Worm (Caenorhabditis elegans) whole organism, mixed stage, embryonic: ENCODE results near the gene daf-7.
A peak's percentile ranks its signal among the peaks of the same experiment; 100 is the strongest.

ENCODE experiments used
- M03D4.4 ChIP-seq: sonication (generic microtip); optimal IDR thresholded peaks from 2 replicates; lab custom pipeline; 2017; ENCODE audit warnings: mild to moderate bottlenecking, missing genetic modification characterization, missing compliant biosample characterization
- blmp-1 ChIP-seq: fragments of 150-350 bp; optimal IDR thresholded peaks from 2 replicates; lab custom pipeline; 2014; ENCODE audit warnings: missing biosample characterization, missing genetic modification characterization
- ceh-39 ChIP-seq: fragments of 150-350 bp; optimal IDR thresholded peaks from 2 replicates; lab custom pipeline; 2014; ENCODE audit warnings: missing biosample characterization, missing genetic modification characterization
- ceh-43 ChIP-seq: fragments of 200-800 bp; sonication (Bioruptor generic); optimal IDR thresholded peaks from 2 replicates; lab custom pipeline; 2018; ENCODE audit warnings: mild to moderate bottlenecking, missing genetic modification characterization, moderate library complexity, missing compliant biosample characterization
- ceh-83 ChIP-seq: fragments of 200-800 bp; sonication (Bioruptor generic); optimal IDR thresholded peaks from 2 replicates; lab custom pipeline; 2018; ENCODE audit warnings: mild to moderate bottlenecking, missing genetic modification characterization, missing compliant biosample characterization
- ces-1 ChIP-seq: fragments of 150-350 bp; optimal IDR thresholded peaks from 2 replicates; lab custom pipeline; 2014; ENCODE audit warnings: missing biosample characterization, missing genetic modification reagents, missing genetic modification characterization
- drap-1 ChIP-seq: fragments of 200-800 bp; sonication (Bioruptor generic); optimal IDR thresholded peaks from 3 replicates; lab custom pipeline; 2018; ENCODE audit warnings: mild to moderate bottlenecking, missing genetic modification characterization, missing compliant biosample characterization
- elt-1 ChIP-seq: sonication (generic microtip); optimal IDR thresholded peaks from 2 replicates; lab custom pipeline; 2017; ENCODE audit warnings: missing genetic modification characterization, mild to moderate bottlenecking, missing compliant biosample characterization, antibody characterized with exemption, moderate library complexity, borderline replicate concordance; ENCODE audit not compliant: insufficient read depth
- ham-2 ChIP-seq: fragments of 200-800 bp; sonication (Bioruptor generic); optimal IDR thresholded peaks from 2 replicates; lab custom pipeline; 2018; ENCODE audit warnings: mild to moderate bottlenecking, missing genetic modification characterization, missing compliant biosample characterization
- lin-13 ChIP-seq: fragments of 150-350 bp; optimal IDR thresholded peaks from 2 replicates; lab custom pipeline; 2014; ENCODE audit warnings: missing biosample characterization, missing genetic modification characterization
- lin-32 ChIP-seq: fragments of 200-800 bp; sonication (Bioruptor generic); optimal IDR thresholded peaks from 2 replicates; lab custom pipeline; 2018; ENCODE audit warnings: mild to moderate bottlenecking, missing genetic modification characterization, missing compliant biosample characterization
- lsy-2 ChIP-seq: fragments of 150-350 bp; optimal IDR thresholded peaks from 2 replicates; lab custom pipeline; 2014; ENCODE audit warnings: missing biosample characterization, missing genetic modification characterization
- mls-2 ChIP-seq: sonication (generic microtip); optimal IDR thresholded peaks from 2 replicates; lab custom pipeline; 2016; ENCODE audit warnings: mild to moderate bottlenecking, missing genetic modification characterization, moderate library complexity, missing compliant biosample characterization
- nhr-2 ChIP-seq: fragments of 150-350 bp; optimal IDR thresholded peaks from 2 replicates; lab custom pipeline; 2014; ENCODE audit warnings: missing biosample characterization, missing genetic modification characterization
- nhr-237 ChIP-seq: fragments of 150-350 bp; optimal IDR thresholded peaks from 2 replicates; lab custom pipeline; 2014; ENCODE audit warnings: missing biosample characterization, missing genetic modification characterization
- nhr-28 ChIP-seq: fragments of 150-350 bp; optimal IDR thresholded peaks from 2 replicates; lab custom pipeline; 2014; ENCODE audit warnings: missing biosample characterization, missing genetic modification characterization
- pha-4 ChIP-seq: fragments of 150-350 bp; optimal IDR thresholded peaks from 2 replicates; lab custom pipeline; 2018; ENCODE audit warnings: missing biosample characterization, missing genetic modification reagents, missing genetic modification characterization
- snpc-4 ChIP-seq: fragments of 150-350 bp; optimal IDR thresholded peaks from 2 replicates; lab custom pipeline; 2014; ENCODE audit warnings: missing biosample characterization, missing genetic modification characterization
- sptf-1 ChIP-seq: sonication (generic microtip); optimal IDR thresholded peaks from 2 replicates; lab custom pipeline; 2017; ENCODE audit warnings: mild to moderate bottlenecking, missing genetic modification characterization, moderate library complexity, missing compliant biosample characterization
- unc-39 ChIP-seq: fragments of 150-350 bp; optimal IDR thresholded peaks from 2 replicates; lab custom pipeline; 2014; ENCODE audit warnings: missing biosample characterization, missing genetic modification characterization
- unc-62 ChIP-seq: fragments of 150-350 bp; optimal IDR thresholded peaks from 2 replicates; lab custom pipeline; 2014; ENCODE audit warnings: missing biosample characterization, missing genetic modification reagents, missing genetic modification characterization
- zip-8 ChIP-seq: fragments of 150-350 bp; optimal IDR thresholded peaks from 2 replicates; lab custom pipeline; 2014; ENCODE audit warnings: missing biosample characterization, missing genetic modification characterization
- ztf-11 ChIP-seq: fragments of 150-350 bp; optimal IDR thresholded peaks from 2 replicates; lab custom pipeline; 2014; ENCODE audit warnings: missing biosample characterization, missing genetic modification characterization

Gene daf-7

ce11 chrIII:853414-853813 lies 41.8 kb downstream of the daf-7 start:
- TF ChIP-seq nhr-2 (tag; lab: Kevin White, UChicago) (no peak), snpc-4 (tag; lab: Kevin White, UChicago) (no peak), zip-8 (no peak), unc-62 (GFP tag; lab: Kevin White, UChicago) (no peak), blmp-1 (tag; lab: Kevin White, UChicago) (no peak), nhr-237 (tag; lab: Kevin White, UChicago) (no peak), unc-39 (tag; lab: Kevin White, UChicago) (no peak), lin-32 (GFP tag; lab: Kevin White, UChicago) (no peak), ces-1 (GFP tag; lab: Kevin White, UChicago) (no peak), lin-13 (tag; lab: Kevin White, UChicago) (no peak), ceh-39 (tag; lab: Kevin White, UChicago) (no peak), mls-2 (no peak), ham-2 (GFP tag; lab: Kevin White, UChicago) (no peak), pha-4 (no peak), ztf-11 (tag; lab: Kevin White, UChicago) (no peak), M03D4.4 (tag; lab: Kevin White, UChicago) (no peak)

ce11 chrIII:853859-854359 lies 42.3 kb downstream of the daf-7 start, which contains the start of the genes rnp-5 and tag-51:
TSS of gene rnp-5 (minus strand) at chrIII:853909.
TSS of gene tag-51 (plus strand) at chrIII:854221.
- TF ChIP-seq ceh-83 (GFP tag; lab: Kevin White, UChicago) (no peak), ceh-39 (tag; lab: Kevin White, UChicago) (peak; percentile 10)

- TF ChIP-seq sptf-1, result no peak
- no peak for TF ChIP-seq ham-2 (GFP tag; lab: Kevin White, UChicago)
- no peak for TF ChIP-seq pha-4
- no peak for TF ChIP-seq mls-2
- no peak for TF ChIP-seq zip-8
- TF ChIP-seq drap-1 (GFP tag; lab: Kevin White, UChicago), result no peak
- TF ChIP-seq M03D4.4 (tag; lab: Kevin White, UChicago), result no peak
- no peak for TF ChIP-seq nhr-28 (tag; lab: Kevin White, UChicago)
- TF ChIP-seq, all 35 proteins: peak for 0
Observed at ce11 chrIII:856260-856659, 44.6 kb downstream of the daf-7 start, which contains the start of gene K02F3.12. TSS of gene K02F3.12 (plus strand) at chrIII:856560.

- no peak for TF ChIP-seq lsy-2
- no peak for TF ChIP-seq sptf-1
Observed at ce11 chrIII:856908-857307, 45.3 kb downstream of the daf-7 start.

- TF ChIP-seq lin-13 (tag; lab: Kevin White, UChicago), result no peak
- no peak for TF ChIP-seq nhr-2 (tag; lab: Kevin White, UChicago)
- no peak for TF ChIP-seq lsy-2
- TF ChIP-seq nhr-237 (tag; lab: Kevin White, UChicago), result no peak
- TF ChIP-seq ceh-43 (GFP tag; lab: Kevin White, UChicago), result no peak
- TF ChIP-seq lin-32 (GFP tag; lab: Kevin White, UChicago), result no peak
- TF ChIP-seq elt-1, result no peak
- no peak for TF ChIP-seq nhr-28 (tag; lab: Kevin White, UChicago)
- no peak for TF ChIP-seq sptf-1
- no peak for TF ChIP-seq pha-4
- TF ChIP-seq, all 35 proteins: peak for 0
Observed at ce11 chrIII:859898-860297, 48.3 kb downstream of the daf-7 start, which contains the start of gene exos-4.2. TSS of gene exos-4.2 (plus strand) at chrIII:860198.

- no peak for TF ChIP-seq ham-2 (GFP tag; lab: Kevin White, UChicago)
- peak; percentile 93 for TF ChIP-seq ces-1 (GFP tag; lab: Kevin White, UChicago)
Observed at ce11 chrIII:861819-862356, 50.2 kb downstream of the daf-7 start, which contains the start of gene arx-4. TSS of gene arx-4 (plus strand) at chrIII:862306.
